Fruit fly (Drosophila melanogaster) whole organism, wandering third instar larva: ENCODE results near the gene janA.

Experiments used
- Abd-B ChIP-seq: fragments of >200 bp; optimal IDR thresholded peaks from 2 replicates; lab custom pipeline; 2017; ENCODE audit warnings: missing biosample characterization, missing genetic modification characterization
- CG9705 ChIP-seq: fragments of 200-800 bp; sonication (Bioruptor generic); optimal IDR thresholded peaks from 2 replicates; lab custom pipeline; 2018; ENCODE audit warnings: missing biosample characterization, mild to moderate bottlenecking, missing genetic modification characterization
- CrebA ChIP-seq: fragments of 200-800 bp; sonication (Bioruptor generic); optimal IDR thresholded peaks from 2 replicates; lab custom pipeline; 2016; ENCODE audit warnings: missing biosample characterization, mild to moderate bottlenecking, missing genetic modification characterization, borderline replicate concordance
- Dfd ChIP-seq: fragments of >200 bp; optimal IDR thresholded peaks from 2 replicates; lab custom pipeline; 2017; ENCODE audit warnings: missing biosample characterization, missing genetic modification characterization
- Dif ChIP-seq: fragments of 200-275, 200-300 bp; sonication (Bioruptor generic); optimal IDR thresholded peaks from 2 replicates; lab custom pipeline; 2018; ENCODE audit warnings: missing biosample characterization, missing genetic modification characterization; ENCODE audit not compliant: partially characterized antibody
- GATAd ChIP-seq: sonication (Bioruptor generic); optimal IDR thresholded peaks from 2 replicates; lab custom pipeline; 2016; ENCODE audit warnings: missing biosample characterization, missing genetic modification characterization
- HLH106 ChIP-seq: fragments of 200-800 bp; optimal IDR thresholded peaks from 3 replicates; lab custom pipeline; 2019; ENCODE audit warnings: missing biosample characterization, mild to moderate bottlenecking, missing genetic modification characterization, moderate library complexity
- Hnf4 ChIP-seq: fragments of 200-800 bp; sonication (Bioruptor generic); optimal IDR thresholded peaks from 2 replicates; lab custom pipeline; 2016; ENCODE audit warnings: missing biosample characterization, mild to moderate bottlenecking, missing genetic modification characterization
- Hr78 ChIP-seq: fragments of >200 bp; optimal IDR thresholded peaks from 2 replicates; lab custom pipeline; 2017; ENCODE audit warnings: missing biosample characterization, missing genetic modification characterization
- Hr83 ChIP-seq: fragments of 200-300 bp; sonication (Bioruptor generic); optimal IDR thresholded peaks from 2 replicates; lab custom pipeline; 2016; ENCODE audit warnings: missing biosample characterization, mild to moderate bottlenecking, missing genetic modification characterization, moderate library complexity; ENCODE audit not compliant: poor library complexity, severe bottlenecking
- Jra ChIP-seq: sonication (Bioruptor generic); optimal IDR thresholded peaks from 2 replicates; lab custom pipeline; 2016; ENCODE audit warnings: missing biosample characterization, missing genetic modification characterization
- Myc ChIP-seq: fragments of >200 bp; optimal IDR thresholded peaks from 2 replicates; lab custom pipeline; 2017
- N ChIP-seq: fragments of >200 bp; optimal IDR thresholded peaks from 2 replicates; lab custom pipeline; 2018; ENCODE audit warnings: missing biosample characterization, missing external identifiers, missing genetic modification characterization
- OdsH ChIP-seq: fragments of 200-800 bp; sonication (Bioruptor generic); optimal IDR thresholded peaks from 2 replicates; lab custom pipeline; 2016; ENCODE audit warnings: missing biosample characterization, mild to moderate bottlenecking, missing genetic modification characterization
- Rel ChIP-seq, 2 experiments: fragments of 200-800 bp; sonication (Bioruptor generic) in 1 of 2; optimal IDR thresholded peaks; 2 replicates in 1 of 2; 3 replicates in 1 of 2; lab custom pipeline; 2016 to 2019; ENCODE audit warnings: mild to moderate bottlenecking in 2 of 2, missing biosample characterization in 2 of 2, missing genetic modification characterization in 2 of 2, moderate library complexity in 1 of 2
- Sp1 ChIP-seq: fragments of 200-800 bp; sonication (Bioruptor generic); optimal IDR thresholded peaks from 3 replicates; lab custom pipeline; 2019; ENCODE audit warnings: missing biosample characterization, mild to moderate bottlenecking, missing genetic modification characterization, moderate library complexity
- br ChIP-seq: fragments of 200-800 bp; sonication (Bioruptor generic); optimal IDR thresholded peaks from 2 replicates; lab custom pipeline; 2016; ENCODE audit warnings: missing biosample characterization, missing genetic modification characterization
- brk ChIP-seq: fragments of 200-800 bp; sonication (Bioruptor generic); optimal IDR thresholded peaks from 2 replicates; lab custom pipeline; 2016; ENCODE audit warnings: missing biosample characterization, mild to moderate bottlenecking, missing genetic modification characterization
- dl ChIP-seq, 2 experiments: fragments of 175-275, 200-275 bp in 1 of 2; fragments of 200-275 bp in 1 of 2; sonication (Bioruptor generic); optimal IDR thresholded peaks; lab custom pipeline; 2018; ENCODE audit warnings: mild to moderate bottlenecking in 2 of 2, missing biosample characterization in 2 of 2, missing genetic modification characterization in 2 of 2, moderate library complexity in 2 of 2; ENCODE audit not compliant: partially characterized antibody in 2 of 2, insufficient read depth in 1 of 2
- dmrt93B ChIP-seq: fragments of 200-800 bp; sonication (Bioruptor generic); optimal IDR thresholded peaks from 2 replicates; lab custom pipeline; 2018; ENCODE audit warnings: missing biosample characterization, mild to moderate bottlenecking, missing genetic modification characterization
- dsf ChIP-seq: sonication (Bioruptor generic); optimal IDR thresholded peaks from 2 replicates; lab custom pipeline; 2016; ENCODE audit warnings: missing biosample characterization, missing genetic modification characterization, borderline replicate concordance
- ey ChIP-seq: fragments of 200-800 bp; sonication (Bioruptor generic); optimal IDR thresholded peaks from 2 replicates; lab custom pipeline; 2016; ENCODE audit warnings: missing biosample characterization, missing genetic modification characterization
- foxo ChIP-seq, 2 experiments: fragments of 200-800 bp; sonication (Bioruptor generic); optimal IDR thresholded peaks; 2 replicates in 1 of 2; 3 replicates in 1 of 2; lab custom pipeline; 2016 to 2017; ENCODE audit warnings: missing biosample characterization in 2 of 2, missing genetic modification characterization in 2 of 2
- fru ChIP-seq: fragments of 200-800 bp; sonication (Bioruptor generic); optimal IDR thresholded peaks from 3 replicates; lab custom pipeline; 2016; ENCODE audit warnings: missing biosample characterization, mild to moderate bottlenecking, missing genetic modification characterization
- h ChIP-seq: fragments of 200-800 bp; sonication (Bioruptor generic); optimal IDR thresholded peaks from 3 replicates; lab custom pipeline; 2016; ENCODE audit warnings: missing biosample characterization, mild to moderate bottlenecking, missing genetic modification characterization
- jim ChIP-seq: fragments of 175-275, 200-325 bp; sonication (Bioruptor generic); optimal IDR thresholded peaks from 2 replicates; lab custom pipeline; 2016; ENCODE audit warnings: missing biosample characterization, mild to moderate bottlenecking, missing genetic modification characterization
- lola ChIP-seq: fragments of >200 bp; optimal IDR thresholded peaks from 2 replicates; lab custom pipeline; 2017; ENCODE audit warnings: missing biosample characterization, missing genetic modification characterization
- pan ChIP-seq: fragments of >200 bp; optimal IDR thresholded peaks from 2 replicates; lab custom pipeline; 2017
- psq ChIP-seq: fragments of 200-800 bp; sonication (Bioruptor generic); optimal IDR thresholded peaks from 3 replicates; lab custom pipeline; 2017; ENCODE audit warnings: missing biosample characterization, mild to moderate bottlenecking, missing genetic modification characterization, moderate library complexity
- rgr ChIP-seq: fragments of 200-800 bp; sonication (Bioruptor generic); optimal IDR thresholded peaks from 3 replicates; lab custom pipeline; 2016; ENCODE audit warnings: missing biosample characterization, mild to moderate bottlenecking, missing genetic modification characterization
- sage ChIP-seq: fragments of 200-800 bp; sonication (Bioruptor generic); optimal IDR thresholded peaks from 2 replicates; lab custom pipeline; 2016; ENCODE audit warnings: missing biosample characterization, mild to moderate bottlenecking, missing genetic modification characterization
- tai ChIP-seq: sonication (Bioruptor generic); optimal IDR thresholded peaks from 2 replicates; lab custom pipeline; 2016; ENCODE audit warnings: missing biosample characterization, missing genetic modification characterization
- usp ChIP-seq: fragments of >200 bp; optimal IDR thresholded peaks from 2 replicates; lab custom pipeline; 2017; ENCODE audit warnings: missing biosample characterization, missing genetic modification characterization
- woc ChIP-seq: sonication (Bioruptor generic); optimal IDR thresholded peaks from 2 replicates; lab custom pipeline; 2016; ENCODE audit warnings: missing biosample characterization, mild to moderate bottlenecking, missing genetic modification characterization

Gene janA

DNA sequence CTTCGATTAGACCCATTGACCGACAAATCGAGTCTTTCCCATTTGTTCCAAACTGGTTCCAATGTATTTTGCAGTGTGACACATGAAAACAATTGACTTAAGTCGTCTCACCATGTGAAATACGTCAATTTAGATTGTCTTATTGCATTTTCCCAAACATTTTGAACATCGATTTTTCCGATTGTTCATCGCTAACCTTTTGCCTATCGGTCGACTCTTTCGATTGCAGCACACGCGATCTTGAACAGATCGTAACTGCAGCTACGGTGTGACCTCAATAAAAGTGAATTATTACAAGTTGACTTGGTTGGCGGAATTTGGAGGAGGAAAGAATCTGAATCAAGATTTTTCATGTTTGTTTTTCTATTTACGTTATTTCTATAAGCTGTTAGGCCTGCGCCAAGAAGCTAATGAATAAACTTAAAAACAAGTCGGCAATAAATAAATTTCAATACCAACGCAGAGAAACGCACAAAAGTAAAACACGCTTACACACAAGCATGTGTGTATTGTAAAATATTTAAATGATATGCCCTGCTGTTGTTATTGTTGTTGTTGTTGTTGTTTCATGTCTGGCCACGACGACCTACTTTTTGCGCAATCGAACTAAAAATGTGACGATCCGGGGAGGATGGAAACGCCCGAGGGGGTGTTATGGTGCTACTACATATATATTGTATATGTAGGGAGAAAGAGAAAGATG lies 21.3 kb upstream of the janA start:
- TF ChIP-seq dsf (no peak), HLH106 (tag; lab: Kevin White, UChicago) (no peak), Hnf4 (GFP tag; lab: Kevin White, UChicago) (no peak), lola (GFP tag; lab: Kevin White, UChicago) (no peak), br (no peak), Myc (lab: Kevin White, UChicago) (no peak), usp (GFP tag; lab: Kevin White, UChicago) (no peak), OdsH (GFP tag; lab: Kevin White, UChicago) (no peak), foxo (GFP tag; optimal IDR thresholded peaks at IDR 0.05; lab: Kevin White, UChicago) (no peak), rgr (GFP tag; lab: Kevin White, UChicago) (no peak), tai (no peak), ey (GFP tag; lab: Kevin White, UChicago) (no peak), Dfd (GFP tag; lab: Kevin White, UChicago) (no peak), sage (GFP tag; lab: Kevin White, UChicago) (no peak), Abd-B (GFP tag; lab: Kevin White, UChicago) (no peak), brk (no peak), pan (lab: Kevin White, UChicago) (no peak), GATAd (no peak)
- TF ChIP-seq, all 38 proteins: peak for 0

DNA sequence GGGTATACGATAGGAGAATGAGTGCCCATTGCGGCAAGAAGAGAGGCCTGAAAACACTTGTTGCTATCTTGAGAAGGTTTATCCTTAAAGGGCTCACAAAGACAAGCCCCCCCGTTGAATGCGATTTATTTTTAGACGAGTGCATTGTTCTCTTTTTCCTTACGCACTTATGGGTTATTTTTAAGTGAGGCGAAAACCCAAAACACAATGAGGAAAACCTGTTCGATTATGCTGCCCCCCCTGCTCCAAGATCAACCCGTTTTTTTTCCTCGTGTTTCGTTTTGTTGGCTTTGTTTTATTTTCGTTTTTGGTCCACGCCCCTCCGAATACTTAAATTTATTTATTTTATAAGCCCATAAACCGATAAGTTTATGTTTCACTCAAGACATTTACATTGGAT lies 20.6 kb upstream of the janA start:
- no peak for TF ChIP-seq dsf
- TF ChIP-seq pan (lab: Kevin White, UChicago): no peak
- TF ChIP-seq foxo (GFP tag; optimal IDR thresholded peaks at IDR 0.05; lab: Kevin White, UChicago): no peak
- TF ChIP-seq Dif: no peak
- TF ChIP-seq Hnf4 (GFP tag; lab: Kevin White, UChicago): no peak
- no peak for TF ChIP-seq CG9705 (GFP tag; lab: Kevin White, UChicago)
- no peak for TF ChIP-seq HLH106 (tag; lab: Kevin White, UChicago)
- no peak for TF ChIP-seq Abd-B (GFP tag; lab: Kevin White, UChicago)
- TF ChIP-seq N (GFP tag; lab: Kevin White, UChicago): no peak
- TF ChIP-seq jim (GFP tag; lab: Kevin White, UChicago): no peak
- no peak for TF ChIP-seq sage (GFP tag; lab: Kevin White, UChicago)

DNA sequence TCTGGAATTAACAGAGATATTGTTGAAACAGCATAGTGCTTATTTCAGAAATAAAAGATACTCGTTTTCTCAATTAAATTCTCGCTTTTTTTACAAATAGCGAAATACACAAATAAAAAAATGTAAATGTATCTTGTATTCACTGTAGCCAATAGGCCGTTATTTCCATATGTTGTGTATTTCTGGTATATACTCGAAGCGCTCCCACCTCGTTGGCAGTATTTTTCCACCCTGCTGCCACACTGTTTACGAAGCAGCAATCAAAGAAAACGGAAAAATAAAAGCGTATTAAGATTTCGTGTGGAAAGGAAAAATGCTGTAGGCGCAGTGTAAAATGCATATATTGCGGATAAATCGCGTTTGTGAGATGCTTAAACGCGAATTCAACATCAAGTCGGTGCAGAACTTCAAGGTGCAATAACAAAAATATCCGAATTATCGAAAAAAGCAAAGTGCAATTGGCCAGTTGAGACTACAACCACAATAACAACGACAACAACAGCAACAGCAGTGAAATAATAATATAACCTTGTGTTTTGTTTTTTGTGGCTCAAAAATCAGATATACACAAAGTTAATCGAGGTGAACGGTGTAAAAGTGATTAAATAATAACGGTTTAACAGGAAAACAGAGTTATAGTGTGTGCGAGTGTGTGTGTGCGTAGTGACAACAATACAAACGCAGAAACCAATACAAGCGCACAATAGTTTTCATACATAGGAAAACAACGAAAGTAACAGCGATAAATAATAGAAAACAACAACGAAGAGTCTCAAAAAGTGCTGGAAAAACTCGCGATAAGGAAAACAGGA lies 18.9 kb upstream of the janA start, which contains the start of gene sima:
Gene sima (plus strand): TSS at position 255 of the 812 bp plus-strand sequence.
- no peak for TF ChIP-seq Dfd (GFP tag; lab: Kevin White, UChicago)
- TF ChIP-seq woc: peak; percentile 72
- peak; percentile 34 for TF ChIP-seq rgr (GFP tag; lab: Kevin White, UChicago)
- TF ChIP-seq usp (GFP tag; lab: Kevin White, UChicago): no peak
- TF ChIP-seq fru (GFP tag; lab: Kevin White, UChicago): no peak
- no peak for TF ChIP-seq CrebA
- peak in 1 of 2 experiments; percentile 28 for TF ChIP-seq foxo (GFP tag; optimal IDR thresholded peaks at IDR 0.05; lab: Kevin White, UChicago)
- TF ChIP-seq dmrt93B (GFP tag; lab: Kevin White, UChicago): no peak
- peak; percentile 96 for TF ChIP-seq psq (GFP tag; lab: Kevin White, UChicago)
- no peak for TF ChIP-seq dl (GFP tag; optimal IDR thresholded peaks at IDR 0.05; lab: Kevin White, UChicago; ENCODE audit: insufficient read depth in 1 of 2, partially characterized antibody in 2 of 2)
- peak; percentile 38 for TF ChIP-seq h (GFP tag; lab: Kevin White, UChicago)
- TF ChIP-seq GATAd: no peak
- peak; percentile 9 for TF ChIP-seq Hr83
- TF ChIP-seq ey (GFP tag; lab: Kevin White, UChicago): no peak
- TF ChIP-seq Jra (GFP tag; lab: Kevin White, UChicago): no peak
- TF ChIP-seq HLH106 (tag; lab: Kevin White, UChicago): peak; percentile 22
- no peak for TF ChIP-seq pan (lab: Kevin White, UChicago)
- TF ChIP-seq CG9705 (GFP tag; lab: Kevin White, UChicago): no peak
- TF ChIP-seq Sp1 (GFP tag; lab: Kevin White, UChicago): peak; percentile 5
- TF ChIP-seq Hr78 (GFP tag; lab: Kevin White, UChicago): no peak
- TF ChIP-seq Rel (GFP tag; optimal IDR thresholded peaks at IDR 0.05; lab: Kevin White, UChicago): no peak
- peak; percentile 27 for TF ChIP-seq Rel (tag; optimal IDR thresholded peaks at IDR 0.05; lab: Kevin White, UChicago)
- no peak for TF ChIP-seq brk
- TF ChIP-seq Hnf4 (GFP tag; lab: Kevin White, UChicago): peak; percentile 21
- TF ChIP-seq lola (GFP tag; lab: Kevin White, UChicago): no peak
